Worm (Caenorhabditis elegans) whole organism, L3 larva: ENCODE results near the gene tbc-18.

Source experiments
- R02D3.7 ChIP-seq: fragments of 150-350 bp; optimal IDR thresholded peaks from 2 replicates; lab custom pipeline; 2014; ENCODE audit warnings: missing biosample characterization, missing genetic modification characterization
- ZK546.5 ChIP-seq: sonication (generic microtip); optimal IDR thresholded peaks from 2 replicates; lab custom pipeline; 2017; ENCODE audit warnings: missing biosample characterization, missing genetic modification characterization
- ama-1 ChIP-seq: fragments of 150-350 bp; optimal IDR thresholded peaks from 2 replicates; lab custom pipeline; 2018
- ceh-28 ChIP-seq: fragments of 150-350 bp; optimal IDR thresholded peaks from 2 replicates; lab custom pipeline; 2014; ENCODE audit warnings: missing biosample characterization, missing genetic modification reagents, missing genetic modification characterization
- ceh-82 ChIP-seq: fragments of 150-350 bp; optimal IDR thresholded peaks from 2 replicates; lab custom pipeline; 2014; ENCODE audit warnings: missing biosample characterization, missing genetic modification characterization
- lin-15B ChIP-seq: fragments of 150-350 bp; optimal IDR thresholded peaks from 2 replicates; lab custom pipeline; 2014; ENCODE audit warnings: missing biosample characterization, missing genetic modification characterization
- nhr-77 ChIP-seq: fragments of 150-350 bp; optimal IDR thresholded peaks from 2 replicates; lab custom pipeline; 2014; ENCODE audit warnings: missing biosample characterization, missing genetic modification characterization
- unc-39 ChIP-seq: sonication (generic microtip); optimal IDR thresholded peaks from 4 replicates; lab custom pipeline; 2017; ENCODE audit warnings: missing biosample characterization, missing genetic modification characterization
- ztf-11 ChIP-seq: fragments of 150-350 bp; optimal IDR thresholded peaks from 2 replicates; lab custom pipeline; 2014; ENCODE audit warnings: missing biosample characterization, missing genetic modification characterization
- ztf-4 ChIP-seq: fragments of 150-350 bp; optimal IDR thresholded peaks from 2 replicates; lab custom pipeline; 2014; ENCODE audit warnings: missing biosample characterization, missing genetic modification characterization

ce11 chrX:8418382-8418781, 40.0 kb downstream of the tbc-18 start, which contains the start of gene spp-13:
- TF ChIP-seq ztf-11 (tag; lab: Kevin White, UChicago) (no peak), ztf-4 (tag; lab: Kevin White, UChicago) (no peak), ZK546.5 (tag; lab: Kevin White, UChicago) (no peak), ceh-82 (no peak), lin-15B (tag; lab: Kevin White, UChicago) (no peak), nhr-77 (tag; lab: Kevin White, UChicago) (no peak), ama-1 (lab: Kevin White, UChicago) (no peak), unc-39 (tag; lab: Kevin White, UChicago) (no peak), R02D3.7 (tag; lab: Kevin White, UChicago) (no peak), ceh-28 (tag; lab: Kevin White, UChicago) (no peak)
